Worm (Caenorhabditis elegans): ENCODE results near the gene W01D2.6.

W01D2.6 gene

DNA sequence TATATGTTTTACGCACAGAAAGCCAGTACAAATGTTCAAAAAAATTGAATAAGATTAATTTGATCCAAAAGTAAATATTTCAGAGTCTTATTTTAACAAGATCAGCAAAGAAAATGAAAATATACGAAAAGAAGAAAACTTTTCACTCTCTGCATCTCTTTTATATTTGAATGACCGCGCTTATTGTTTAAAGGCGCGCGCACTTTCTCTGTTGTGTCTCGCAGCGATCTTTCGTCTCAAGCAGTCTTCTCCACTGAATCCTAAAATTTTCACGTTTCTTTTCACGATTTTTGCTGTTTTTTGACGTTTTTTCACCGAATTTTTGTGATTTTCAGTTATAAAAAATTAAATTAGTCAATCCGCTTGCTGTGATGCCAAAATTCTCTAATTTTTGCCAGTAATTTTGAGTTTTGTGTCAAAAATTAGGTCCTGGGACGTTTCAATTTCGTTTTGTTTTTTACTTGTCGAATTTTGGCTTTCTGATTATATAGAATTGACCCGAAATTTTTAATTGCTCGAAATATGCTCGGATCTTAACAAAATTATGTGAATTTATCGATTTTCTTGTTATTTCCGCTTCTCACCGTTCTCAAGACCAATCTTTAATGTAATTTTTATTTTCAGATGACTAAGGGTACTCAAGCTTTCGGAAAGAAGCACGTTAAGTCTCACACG, 6.2 kb downstream of the W01D2.6 start, which contains the start of gene W01D2.1:
W01D2.1 (plus strand) TSS at position 625 of the 675 bp plus-strand sequence.
- TF ChIP-seq peb-1 (tag; optimal IDR thresholded peaks at IDR 0.05) (no peak), F13H6.1 (tag; optimal IDR thresholded peaks at IDR 0.05) (peak; percentile 26), nhr-129 (tag; optimal IDR thresholded peaks at IDR 0.05) (peak; percentile 70), R02D3.7 (tag; optimal IDR thresholded peaks at IDR 0.05) (no peak), elt-3 (tag; optimal IDR thresholded peaks at IDR 0.05) (no peak), snpc-4 (tag; optimal IDR thresholded peaks at IDR 0.05) (peak; percentile 77), crh-2 (tag; optimal IDR thresholded peaks at IDR 0.05) (peak; percentile 73), sma-9 (GFP tag; optimal IDR thresholded peaks at IDR 0.05) (peak; percentile 39), sma-9 (tag; optimal IDR thresholded peaks at IDR 0.05) (no peak), nhr-25 (tag; optimal IDR thresholded peaks at IDR 0.05) (peak; percentile 62), ztf-11 (tag; optimal IDR thresholded peaks at IDR 0.05) (no peak), elt-1 (tag; optimal IDR thresholded peaks at IDR 0.05) (no peak), mab-5 (tag; optimal IDR thresholded peaks at IDR 0.05) (peak; percentile 23), Y55F3AM.14 (GFP tag; optimal IDR thresholded peaks at IDR 0.05) (no peak), blmp-1 (tag; optimal IDR thresholded peaks at IDR 0.05; ENCODE audit: insufficient read depth) (peak; percentile 21), egl-27 (tag; optimal IDR thresholded peaks at IDR 0.05) (no peak), ama-1 (optimal IDR thresholded peaks at IDR 0.05) (peak; percentile 7), gmeb-1 (tag; optimal IDR thresholded peaks at IDR 0.05) (peak; percentile 88), ZK546.5 (tag; optimal IDR thresholded peaks at IDR 0.05) (no peak), lsy-2 (tag; optimal IDR thresholded peaks at IDR 0.05) (peak; percentile 47 to 86), nhr-10 (tag; optimal IDR thresholded peaks at IDR 0.05) (no peak), mbf-1 (tag; optimal IDR thresholded peaks at IDR 0.05) (no peak), nhr-6 (tag; optimal IDR thresholded peaks at IDR 0.05) (peak; percentile 36), nhr-77 (tag; optimal IDR thresholded peaks at IDR 0.05) (no peak), aly-2 (tag; optimal IDR thresholded peaks at IDR 0.05) (no peak), nhr-23 (tag; optimal IDR thresholded peaks at IDR 0.05) (no peak), lin-39 (tag; optimal IDR thresholded peaks at IDR 0.05) (no peak), ceh-16 (tag; optimal IDR thresholded peaks at IDR 0.05) (no peak), C34F6.9 (tag; optimal IDR thresholded peaks at IDR 0.05) (peak; percentile 80), nhr-11 (tag; optimal IDR thresholded peaks at IDR 0.05) (no peak), nhr-12 (tag; optimal IDR thresholded peaks at IDR 0.05) (no peak), zag-1 (tag; optimal IDR thresholded peaks at IDR 0.05) (peak; percentile 26), alr-1 (tag; optimal IDR thresholded peaks at IDR 0.05) (no peak), unc-55 (GFP tag; optimal IDR thresholded peaks at IDR 0.05) (peak; percentile 95), mdl-1 (tag; optimal IDR thresholded peaks at IDR 0.05) (no peak), ztf-4 (tag; optimal IDR thresholded peaks at IDR 0.05) (peak; percentile 48), lin-13 (GFP tag; optimal IDR thresholded peaks at IDR 0.05) (peak; percentile 52), unc-39 (tag; optimal IDR thresholded peaks at IDR 0.05) (no peak), fos-1 (tag; optimal IDR thresholded peaks at IDR 0.05) (peak; percentile 27), lin-11 (tag; optimal IDR thresholded peaks at IDR 0.05) (peak; percentile 46), ztf-1 (GFP tag; conservative IDR thresholded peaks at IDR 0.05) (no peak), nhr-237 (tag; optimal IDR thresholded peaks at IDR 0.05) (no peak), dmd-4 (tag; optimal IDR thresholded peaks at IDR 0.05) (no peak), sma-3 (GFP tag; optimal IDR thresholded peaks at IDR 0.05) (peak; percentile 35), unc-62 (GFP tag; optimal IDR thresholded peaks at IDR 0.05) (no peak), nhr-21 (tag; optimal IDR thresholded peaks at IDR 0.05) (peak; percentile 61), skn-1 (tag; optimal IDR thresholded peaks at IDR 0.05) (no peak), sem-4 (tag; optimal IDR thresholded peaks at IDR 0.05) (peak; percentile 36), ceh-82 (tag; optimal IDR thresholded peaks at IDR 0.05) (no peak)

Measured in whole organism, L2 larva.